Worm (Caenorhabditis elegans) whole organism, midembryonic: Measurements from ENCODE around the gene srz-56.

Source experiments
- flt-1 ChIP-seq: fragments of 200-800 bp; sonication (Bioruptor generic); IDR thresholded peaks from 2 replicates; pipeline ENCODE4 v1.3.6; 2022; ENCODE audit warnings: missing genetic modification characterization, missing compliant biosample characterization
- ref-1 ChIP-seq: fragments of 200-800 bp; sonication (Bioruptor generic); conservative IDR thresholded peaks from 2 replicates; pipeline ENCODE4 v1.3.6; 2022; ENCODE audit warnings: missing genetic modification reagents, missing genetic modification characterization, missing compliant biosample characterization

- TF ChIP-seq ref-1 (GFP tag; lab: Robert Waterston, UW), result no peak
- TF ChIP-seq flt-1 (GFP tag; lab: Robert Waterston, UW), result no peak
Observed at ce11 chrIII:2291139-2291538, 50.6 kb downstream of the srz-56 start, which contains the start of gene fbxa-219.
